Worm (Caenorhabditis elegans): Measurements from ENCODE around the gene lyst-1.

The lyst-1 gene

DNA sequence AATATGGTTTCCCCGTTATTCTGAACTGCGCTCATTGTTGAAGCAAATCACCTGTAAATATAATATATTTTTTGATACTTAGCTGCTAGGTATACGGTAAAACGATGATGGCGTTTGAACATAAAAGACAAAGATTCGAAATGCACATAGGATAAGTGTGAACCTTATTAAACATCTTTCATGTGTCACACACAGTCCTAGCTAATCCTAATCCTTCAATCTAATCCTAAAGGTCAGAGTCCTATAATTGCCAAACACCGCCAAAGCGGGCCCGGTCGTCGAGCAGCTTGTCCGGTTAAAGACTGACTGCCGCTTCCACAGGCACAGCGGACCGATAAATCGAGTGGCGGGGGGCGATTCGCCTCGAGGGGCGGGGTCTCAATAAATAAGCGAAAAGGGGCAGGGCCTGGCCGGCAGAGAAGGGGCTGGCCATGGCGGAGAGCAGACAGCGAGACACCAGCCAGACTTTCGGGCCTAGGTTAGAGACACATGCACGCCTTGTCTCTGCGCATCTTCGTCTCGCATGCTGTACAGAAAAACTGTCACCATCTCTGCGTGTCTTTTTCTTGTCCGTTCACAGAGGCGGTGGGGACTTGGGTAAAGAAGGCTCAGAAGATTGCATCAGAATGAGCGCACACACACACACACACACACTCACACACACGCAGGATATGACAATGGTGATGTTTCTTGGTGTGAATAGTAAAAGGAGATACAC lies 30.8 kb upstream of the lyst-1 start, which contains the start of gene F57G12.1 (continued):
- TF ChIP-seq ceh-82 (tag; optimal IDR thresholded peaks at IDR 0.05) (peak; percentile 64 to 86 (median 75)), lin-35 (GFP tag; optimal IDR thresholded peaks at IDR 0.05) (peak; percentile 59 to 62), nhr-47 (tag; optimal IDR thresholded peaks at IDR 0.05) (peak; percentile 66), skn-1 (tag; optimal IDR thresholded peaks at IDR 0.05) (peak; percentile 71), sox-4 (tag; optimal IDR thresholded peaks at IDR 0.05) (no peak), nhr-84 (tag; optimal IDR thresholded peaks at IDR 0.05) (no peak), elt-3 (tag; optimal IDR thresholded peaks at IDR 0.05) (peak in 1 of 6 experiments; percentile 7), nhr-11 (tag; optimal IDR thresholded peaks at IDR 0.05) (peak; percentile 54), blmp-1 (tag; optimal IDR thresholded peaks at IDR 0.05) (peak; percentile 68), isw-1 (GFP tag; IDR thresholded peaks at IDR 0.05) (peak; percentile 50), irx-1 (tag; optimal IDR thresholded peaks at IDR 0.05) (peak; percentile 42), snu-23 (GFP tag; optimal IDR thresholded peaks at IDR 0.05) (peak; percentile 78), alr-1 (tag; optimal IDR thresholded peaks at IDR 0.05; ENCODE audit: borderline replicate concordance) (no peak), swsn-7 (tag; optimal IDR thresholded peaks at IDR 0.05) (peak; percentile 68), fkh-10 (GFP tag; optimal IDR thresholded peaks at IDR 0.05) (peak; percentile 56), fos-1 (tag; optimal IDR thresholded peaks at IDR 0.05) (peak; percentile 60), efl-1 (optimal IDR thresholded peaks at IDR 0.05) (peak; percentile 48 to 76), efl-1 (GFP tag; optimal IDR thresholded peaks at IDR 0.05 in 1 of 2) (peak in 1 of 2 experiments; percentile 40), jun-1 (tag; optimal IDR thresholded peaks at IDR 0.05) (peak; percentile 77), nhr-77 (tag; optimal IDR thresholded peaks at IDR 0.05) (peak; percentile 81), sup-37 (GFP tag; optimal IDR thresholded peaks at IDR 0.05) (peak; percentile 18), nhr-28 (tag; optimal IDR thresholded peaks at IDR 0.05) (no peak), nhr-90 (tag; optimal IDR thresholded peaks at IDR 0.05; ENCODE audit: poor library complexity) (peak; percentile 45), ceh-88 (GFP tag; IDR thresholded peaks at IDR 0.05) (no peak), zip-4 (GFP tag; optimal IDR thresholded peaks at IDR 0.05) (no peak), ztf-11 (tag; optimal IDR thresholded peaks at IDR 0.05) (peak in 1 of 2 experiments; percentile 59), zag-1 (tag; optimal IDR thresholded peaks at IDR 0.05) (no peak), lin-39 (tag; optimal IDR thresholded peaks at IDR 0.05) (peak; percentile 7), rnt-1 (tag; optimal IDR thresholded peaks at IDR 0.05) (peak; percentile 78), egl-27 (tag; optimal IDR thresholded peaks at IDR 0.05) (peak; percentile 21 to 65), C16A3.4 (tag; optimal IDR thresholded peaks at IDR 0.05) (peak; percentile 80), unc-62 (GFP tag; optimal IDR thresholded peaks at IDR 0.05) (no peak), vab-15 (tag; optimal IDR thresholded peaks at IDR 0.05) (no peak), nhr-19 (GFP tag; conservative IDR thresholded peaks at IDR 0.05) (peak; percentile 66), hlh-17 (GFP tag; optimal IDR thresholded peaks at IDR 0.05; ENCODE audit: borderline replicate concordance) (no peak), mef-2 (tag; optimal IDR thresholded peaks at IDR 0.05) (peak; percentile 35), elt-2 (tag; optimal IDR thresholded peaks at IDR 0.05) (peak; percentile 10), mab-9 (GFP tag; IDR thresholded peaks at IDR 0.05) (peak; percentile 42; the same call in 1 of the 2 replicates), lsy-2 (tag; optimal IDR thresholded peaks at IDR 0.05) (peak; percentile 58 to 84), dsc-1 (tag; optimal IDR thresholded peaks at IDR 0.05) (peak; percentile 64), lir-3 (tag; optimal IDR thresholded peaks at IDR 0.05; ENCODE audit: poor library complexity) (no peak)

ce11 chrX:12169390-12169789 lies 28.4 kb upstream of the lyst-1 start:
- no peak for TF ChIP-seq ces-1 (GFP tag; optimal IDR thresholded peaks at IDR 0.05)
- TF ChIP-seq hpl-2 (GFP tag; optimal IDR thresholded peaks at IDR 0.05) = no peak
